Fruit fly (Drosophila melanogaster): ENCODE measurements around the gene E2f1.

E2f1 gene

dm6 chr3R:21597877-21598276 lies 62.8 kb downstream of the E2f1 start:
- TF ChIP-seq CTCF (optimal IDR thresholded peaks at IDR 0.05) (no peak), CG8478 (optimal IDR thresholded peaks at IDR 0.05) (no peak)

- TF ChIP-seq CTCF (optimal IDR thresholded peaks at IDR 0.05) (no peak), CG8478 (optimal IDR thresholded peaks at IDR 0.05) (no peak)
Measured at dm6 chr3R:21596151-21596802, 64.4 kb downstream of the E2f1 start.

dm6 chr3R:21594417-21594892 lies 66.2 kb downstream of the E2f1 start:
- TF ChIP-seq CTCF (optimal IDR thresholded peaks at IDR 0.05) = no peak
- no peak for TF ChIP-seq CG8478 (optimal IDR thresholded peaks at IDR 0.05)

dm6 chr3R:21593735-21594345 lies 66.8 kb downstream of the E2f1 start:
- TF ChIP-seq CTCF (optimal IDR thresholded peaks at IDR 0.05) (no peak), CG8478 (optimal IDR thresholded peaks at IDR 0.05) (no peak)

dm6 chr3R:21593079-21593478 lies 67.6 kb downstream of the E2f1 start:
- TF ChIP-seq CTCF (optimal IDR thresholded peaks at IDR 0.05) (no peak), CG8478 (optimal IDR thresholded peaks at IDR 0.05) (no peak)

DNA sequence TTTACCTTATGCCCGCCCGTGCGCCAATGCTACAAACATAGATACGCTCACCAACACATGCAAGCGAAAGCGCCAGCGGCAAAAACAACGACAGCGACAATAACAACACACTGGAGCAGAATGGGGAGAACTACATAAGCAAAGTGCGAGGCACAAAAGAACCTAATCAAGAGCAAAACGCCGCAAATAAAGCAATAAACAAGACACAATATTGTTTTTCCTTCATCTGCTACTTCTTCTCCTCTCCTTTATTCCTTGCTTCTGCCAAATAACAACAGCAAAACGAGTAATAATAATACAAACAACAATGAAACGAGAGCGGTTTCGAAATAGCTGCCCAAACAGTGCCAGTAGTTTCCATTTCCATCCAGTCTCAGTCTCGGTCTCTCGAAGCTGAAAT lies 68.7 kb downstream of the E2f1 start:
- TF ChIP-seq CG8478 (optimal IDR thresholded peaks at IDR 0.05) (no peak), CTCF (optimal IDR thresholded peaks at IDR 0.05) (no peak)

DNA sequence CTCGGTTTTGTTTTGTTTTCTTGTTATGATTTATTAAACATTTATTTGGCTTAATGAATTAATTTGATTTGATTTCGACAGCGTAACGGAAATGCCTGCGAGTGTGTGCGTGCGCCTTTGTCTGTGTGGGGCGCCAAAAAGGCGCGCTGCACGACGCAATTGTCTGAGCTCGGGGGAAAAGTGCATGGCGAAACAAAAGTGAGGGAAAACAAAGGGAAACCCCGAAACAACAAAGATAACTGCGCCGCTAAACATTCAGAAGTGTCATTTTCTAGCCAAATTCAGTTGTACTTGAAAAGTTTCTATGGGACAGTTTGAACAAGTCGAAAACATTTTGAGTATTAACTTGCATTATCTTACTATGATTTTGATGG lies 69.3 kb downstream of the E2f1 start:
- no peak for TF ChIP-seq CG8478 (optimal IDR thresholded peaks at IDR 0.05)
- no peak for TF ChIP-seq CTCF (optimal IDR thresholded peaks at IDR 0.05)

dm6 chr3R:21590677-21591369 lies 69.8 kb downstream of the E2f1 start:
- TF ChIP-seq CTCF (optimal IDR thresholded peaks at IDR 0.05) (no peak), CG8478 (optimal IDR thresholded peaks at IDR 0.05) (no peak)

- no peak for TF ChIP-seq CG8478 (optimal IDR thresholded peaks at IDR 0.05)
- no peak for TF ChIP-seq CTCF (optimal IDR thresholded peaks at IDR 0.05)
Measured at dm6 chr3R:21590203-21590659, 70.4 kb downstream of the E2f1 start.

DNA sequence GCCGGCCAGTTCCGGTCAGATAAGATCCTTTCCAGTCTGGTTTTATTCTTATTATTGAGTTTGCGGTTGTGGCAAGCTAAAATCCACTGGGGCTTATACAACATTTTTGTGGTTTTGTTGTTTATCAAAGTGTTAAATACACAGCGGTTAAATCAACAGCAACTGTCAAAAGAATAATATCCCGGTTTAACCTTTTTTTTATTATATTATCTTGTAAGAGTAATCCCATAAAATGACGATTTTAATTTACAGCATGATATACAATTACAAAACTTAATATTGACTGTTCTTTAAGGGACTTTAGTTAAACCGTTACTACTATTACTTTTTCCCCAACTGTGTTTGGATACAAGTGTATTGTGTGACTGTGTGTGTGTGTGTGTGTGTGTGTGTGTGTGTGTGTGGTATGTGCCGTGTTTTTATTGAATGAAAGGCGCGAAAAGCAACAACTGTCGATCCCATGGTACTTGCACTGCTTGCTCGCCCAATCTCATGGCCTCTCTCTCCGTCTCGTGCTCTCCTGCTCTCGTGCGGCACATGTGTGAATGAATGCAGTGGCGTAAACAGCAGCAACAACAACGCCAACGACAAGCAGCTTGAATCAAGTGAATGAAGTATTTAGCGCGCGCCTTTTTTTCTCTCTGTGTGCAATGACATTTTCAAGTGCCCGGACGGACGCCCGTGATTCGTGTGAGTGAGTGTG lies 71.0 kb downstream of the E2f1 start:
- TF ChIP-seq CG8478 (optimal IDR thresholded peaks at IDR 0.05) = no peak
- TF ChIP-seq CTCF (optimal IDR thresholded peaks at IDR 0.05) = no peak

- TF ChIP-seq CG8478 (optimal IDR thresholded peaks at IDR 0.05) (no peak), CTCF (optimal IDR thresholded peaks at IDR 0.05) (no peak)
Measured at dm6 chr3R:21587480-21588055, 73.1 kb downstream of the E2f1 start.

dm6 chr3R:21586914-21587459 lies 73.7 kb downstream of the E2f1 start:
- TF ChIP-seq CG8478 (optimal IDR thresholded peaks at IDR 0.05) (no peak), CTCF (optimal IDR thresholded peaks at IDR 0.05) (no peak)

DNA sequence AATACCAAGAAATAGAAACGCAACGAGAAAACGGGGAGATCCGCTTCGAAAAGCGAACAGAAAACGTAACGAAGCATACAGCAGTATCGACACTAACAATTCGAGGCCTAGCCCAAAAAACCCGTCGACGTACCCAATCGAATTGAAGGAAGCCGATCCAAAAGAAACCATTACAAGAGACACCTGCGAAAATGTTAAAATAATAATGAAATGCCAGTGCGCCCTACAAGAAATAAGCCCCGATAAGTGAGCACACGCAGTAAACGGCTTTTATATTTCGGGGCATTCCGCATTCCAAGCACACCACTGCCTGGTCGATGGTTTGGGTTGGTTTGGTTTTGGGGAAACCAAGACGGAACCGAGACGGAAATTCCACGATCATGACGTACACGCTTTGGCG lies 74.3 kb downstream of the E2f1 start:
- TF ChIP-seq CG8478 (optimal IDR thresholded peaks at IDR 0.05) (no peak), CTCF (optimal IDR thresholded peaks at IDR 0.05) (no peak)

- no peak for TF ChIP-seq CG8478 (optimal IDR thresholded peaks at IDR 0.05)
- TF ChIP-seq CTCF (optimal IDR thresholded peaks at IDR 0.05) = no peak
Measured at dm6 chr3R:21584296-21584936, 76.3 kb downstream of the E2f1 start.

Data from S2 (cell line).